Worm (Caenorhabditis elegans) whole organism, L1 larva: Measurements from ENCODE around the gene C50C3.12.

Experiments
- ama-1 ChIP-seq: fragments of 150-350 bp; optimal IDR thresholded peaks from 2 replicates; lab custom pipeline; 2014
- elt-2 ChIP-seq: sonication (generic microtip); optimal IDR thresholded peaks from 2 replicates; lab custom pipeline; 2016; ENCODE audit warnings: missing genetic modification characterization, mild to moderate bottlenecking, inconsistent platforms, missing compliant biosample characterization, missing genetic modification reagents
- fkh-10 ChIP-seq: sonication (generic microtip); optimal IDR thresholded peaks from 2 replicates; lab custom pipeline; 2017; ENCODE audit warnings: missing biosample characterization, missing genetic modification reagents, missing genetic modification characterization
- hlh-17 ChIP-seq: fragments of 200-800 bp; sonication (Bioruptor generic); optimal IDR thresholded peaks from 2 replicates; lab custom pipeline; 2018; ENCODE audit warnings: missing genetic modification characterization, mild to moderate bottlenecking, missing compliant biosample characterization, moderate library complexity, borderline replicate concordance
- lin-39 ChIP-seq: fragments of 150-350 bp; optimal IDR thresholded peaks from 2 replicates; lab custom pipeline; 2014; ENCODE audit warnings: missing biosample characterization, missing genetic modification reagents, missing genetic modification characterization
- mep-1 ChIP-seq: fragments of 150-350 bp; optimal IDR thresholded peaks from 2 replicates; lab custom pipeline; 2014; ENCODE audit warnings: missing biosample characterization, missing genetic modification characterization
- nhr-71 ChIP-seq: sonication (generic microtip); optimal IDR thresholded peaks from 2 replicates; lab custom pipeline; 2016; ENCODE audit warnings: mild to moderate bottlenecking, missing genetic modification characterization, moderate library complexity, missing compliant biosample characterization
- skn-1 ChIP-seq: fragments of 150-350 bp; optimal IDR thresholded peaks from 2 replicates; lab custom pipeline; 2014; ENCODE audit warnings: missing biosample characterization, missing genetic modification characterization
- unc-130 ChIP-seq: fragments of 150-350 bp; optimal IDR thresholded peaks from 2 replicates; lab custom pipeline; 2017; ENCODE audit warnings: missing biosample characterization, missing genetic modification characterization, inconsistent platforms

ce11 chrIII:8185130-8185529 is 8.8 kb downstream of the C50C3.12 start:
- TF ChIP-seq unc-130 (tag; lab: Kevin White, UChicago), result no peak
- no peak for TF ChIP-seq ama-1
- no peak for TF ChIP-seq nhr-71 (tag; lab: Kevin White, UChicago)
- no peak for TF ChIP-seq elt-2 (tag; lab: Kevin White, UChicago)
- TF ChIP-seq hlh-17 (GFP tag; lab: Kevin White, UChicago), result no peak
- TF ChIP-seq fkh-10 (GFP tag; lab: Kevin White, UChicago), result no peak
- no peak for TF ChIP-seq mep-1
- no peak for TF ChIP-seq lin-39
- no peak for TF ChIP-seq skn-1
